ENCODE assay signal across 1 fruit fly cellular context in the genomic region with DNA sequence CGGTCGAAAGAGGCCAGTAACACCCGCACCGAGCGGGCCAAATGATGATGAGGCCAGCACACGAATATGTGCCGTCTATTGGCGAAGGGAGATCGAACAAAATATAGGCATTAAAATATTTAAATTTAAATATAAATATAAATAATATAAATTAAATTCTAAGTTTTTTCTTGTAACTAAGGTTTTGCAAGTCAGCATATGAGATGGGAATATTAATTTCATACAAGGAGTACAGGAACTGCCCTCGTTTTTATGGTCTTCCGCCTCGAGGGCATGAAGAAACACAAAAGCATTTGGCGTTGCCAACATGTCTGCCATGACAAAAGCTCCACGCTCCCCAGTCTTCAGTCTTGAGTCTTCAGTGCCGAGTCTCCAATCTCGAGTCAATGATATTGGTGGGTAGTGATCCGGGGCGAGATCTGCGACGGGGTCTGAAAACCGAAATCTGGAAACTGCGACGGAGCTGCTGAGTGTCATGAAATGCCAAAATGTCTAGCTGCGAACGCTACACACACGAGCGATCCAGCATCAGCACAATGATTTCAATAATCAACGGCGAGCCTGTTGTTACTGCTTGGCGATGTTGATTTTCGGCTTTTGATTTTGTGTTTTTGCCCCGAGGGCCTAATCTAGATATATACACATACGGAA.
A peak's percentile ranks its signal among the peaks of the same experiment; 100 is the strongest.
TF ChIP-seq lines count a peak whose summit lies in the region.

No protein-coding gene starts in this region.

TF ChIP-seq in whole organism, embryonic, 481 proteins besides CTCF, POLR2A, EP300 and RAD21 (continued from another document and continues in another):
- TF ChIP-seq Meics (GFP tag; optimal IDR thresholded peaks at IDR 0.05; lab: Kevin White, UChicago) = peak; percentile 28
- TF ChIP-seq ro (GFP tag; IDR thresholded peaks at IDR 0.05; lab: Robert Waterston, UW) = no peak
- no peak for TF ChIP-seq shn (GFP tag; optimal IDR thresholded peaks at IDR 0.05; lab: Kevin White, UChicago)
- TF ChIP-seq CG10209 (GFP tag; optimal IDR thresholded peaks at IDR 0.05; lab: Kevin White, UChicago) = peak; percentile 20
- peak; percentile 36 for TF ChIP-seq CoRest (tag; optimal IDR thresholded peaks at IDR 0.05; lab: Kevin White, UChicago)
- no peak for TF ChIP-seq CG17361 (GFP tag; IDR thresholded peaks at IDR 0.05; lab: Robert Waterston, UW)
- TF ChIP-seq CG11696 (GFP tag; IDR thresholded peaks at IDR 0.05; lab: Robert Waterston, UW) = no peak
- no peak for TF ChIP-seq BtbVII (GFP tag; optimal IDR thresholded peaks at IDR 0.05; lab: Kevin White, UChicago)
- no peak for TF ChIP-seq gt (GFP tag; IDR thresholded peaks at IDR 0.05; lab: Robert Waterston, UW)
- no peak for TF ChIP-seq CG4282 (GFP tag; optimal IDR thresholded peaks at IDR 0.05; lab: Kevin White, UChicago)
- no peak for TF ChIP-seq Atf3 (GFP tag; optimal IDR thresholded peaks at IDR 0.05; lab: Kevin White, UChicago)
- peak in 1 of 2 experiments; percentile 49 for TF ChIP-seq Hr51 (GFP tag; optimal IDR thresholded peaks at IDR 0.05; lab: Kevin White, UChicago)
- TF ChIP-seq CG11504 (tag; optimal IDR thresholded peaks at IDR 0.05; lab: Kevin White, UChicago) = peak; percentile 63
- no peak for TF ChIP-seq sens (GFP tag; lab: Kevin White, UChicago)
- peak; percentile 39; the same call in 1 of the 2 replicates for TF ChIP-seq sisA (GFP tag; IDR thresholded peaks at IDR 0.05; lab: Robert Waterston, UW)
- TF ChIP-seq E2f1 (GFP tag; IDR thresholded peaks at IDR 0.05; lab: Robert Waterston, UW) = peak; percentile 25; the same call in 1 of the 2 replicates
- TF ChIP-seq CG15514 (GFP tag; optimal IDR thresholded peaks at IDR 0.05; lab: Kevin White, UChicago) = peak; percentile 2
- peak; percentile 36; the same call in 1 of the 4 replicates for TF ChIP-seq Gug (GFP tag; IDR thresholded peaks at IDR 0.05; lab: Robert Waterston, UW)
- peak; percentile 68 for TF ChIP-seq Rfx (GFP tag; IDR thresholded peaks at IDR 0.05; lab: Robert Waterston, UW)
- no peak for TF ChIP-seq zfh1 (GFP tag; IDR thresholded peaks at IDR 0.05; lab: Robert Waterston, UW)
- TF ChIP-seq CG9932 (GFP tag; IDR thresholded peaks at IDR 0.05; lab: Robert Waterston, UW) = peak; percentile 69
- no peak for TF ChIP-seq Camta (GFP tag; optimal IDR thresholded peaks at IDR 0.05; lab: Kevin White, UChicago)
- TF ChIP-seq fd96Cb (tag; optimal IDR thresholded peaks at IDR 0.05; lab: Kevin White, UChicago) = peak; percentile 5
- TF ChIP-seq CG4820 (GFP tag; optimal IDR thresholded peaks at IDR 0.05; lab: Kevin White, UChicago) = no peak
- TF ChIP-seq tgo (GFP tag; IDR thresholded peaks at IDR 0.05; lab: Robert Waterston, UW) = peak; percentile 60
- TF ChIP-seq CG18476 (GFP tag; optimal IDR thresholded peaks at IDR 0.05; lab: Kevin White, UChicago) = no peak
- no peak for TF ChIP-seq chif (GFP tag; optimal IDR thresholded peaks at IDR 0.05; lab: Kevin White, UChicago)
- TF ChIP-seq slbo (GFP tag; IDR thresholded peaks at IDR 0.05; lab: Robert Waterston, UW) = peak; percentile 69
- TF ChIP-seq bcd (GFP tag; optimal IDR thresholded peaks at IDR 0.05; lab: Kevin White, UChicago) = peak; percentile 26
- TF ChIP-seq pho (GFP tag; optimal IDR thresholded peaks at IDR 0.05; lab: Kevin White, UChicago) = no peak
- no peak for TF ChIP-seq CG9876 (GFP tag; optimal IDR thresholded peaks at IDR 0.05; lab: Kevin White, UChicago)
- 0 out of 2 replicates have a peak, but pooled peaks have one; percentile 21 for TF ChIP-seq rib (GFP tag; IDR thresholded peaks at IDR 0.05; lab: Robert Waterston, UW)
- peak; percentile 19 for TF ChIP-seq CG2120 (GFP tag; optimal IDR thresholded peaks at IDR 0.05; lab: Kevin White, UChicago)
- no peak for TF ChIP-seq prd (optimal IDR thresholded peaks at IDR 0.05; lab: Kevin White, UChicago)
- peak; percentile 57; the same call in 2 of the 3 replicates for TF ChIP-seq prd (GFP tag; IDR thresholded peaks at IDR 0.05; lab: Robert Waterston, UW)
- TF ChIP-seq GATAe (GFP tag; conservative IDR thresholded peaks at IDR 0.05; lab: Robert Waterston, UW) = no peak
- peak; percentile 32; the same call in 1 of the 2 replicates for TF ChIP-seq E2f2 (GFP tag; IDR thresholded peaks at IDR 0.05; lab: Robert Waterston, UW)
- TF ChIP-seq CG5245 (GFP tag; optimal IDR thresholded peaks at IDR 0.05; lab: Kevin White, UChicago) = no peak
- TF ChIP-seq CG12769 (tag; optimal IDR thresholded peaks at IDR 0.05; lab: Kevin White, UChicago) = peak; percentile 62
- no peak for TF ChIP-seq caup (GFP tag; optimal IDR thresholded peaks at IDR 0.05; lab: Kevin White, UChicago; ENCODE audit: severe bottlenecking)
- TF ChIP-seq lab (GFP tag; optimal IDR thresholded peaks at IDR 0.05; lab: Kevin White, UChicago) = peak; percentile 60
- TF ChIP-seq Sox100B (GFP tag; optimal IDR thresholded peaks at IDR 0.05; lab: Kevin White, UChicago) = no peak
- TF ChIP-seq ttk (GFP tag; IDR thresholded peaks at IDR 0.05; lab: Robert Waterston, UW) = 0 out of 2 replicates have a peak, but pooled peaks have one; percentile 18
- TF ChIP-seq so (GFP tag; IDR thresholded peaks at IDR 0.05; lab: Robert Waterston, UW) = 0 out of 3 replicates have a peak, but pooled peaks have one; percentile 33
- TF ChIP-seq CG12299 (tag; optimal IDR thresholded peaks at IDR 0.05; lab: Kevin White, UChicago) = no peak
- 0 out of 3 replicates have a peak, but pooled peaks have one; percentile 12 for TF ChIP-seq ken (GFP tag; IDR thresholded peaks at IDR 0.05; lab: Robert Waterston, UW)
- TF ChIP-seq lmd (GFP tag; IDR thresholded peaks at IDR 0.05; lab: Robert Waterston, UW) = peak; percentile 56; the same call in 1 of the 2 replicates
- TF ChIP-seq run (tag; optimal IDR thresholded peaks at IDR 0.05; lab: Kevin White, UChicago) = no peak
- 0 out of 2 replicates have a peak, but pooled peaks have one; percentile 28 for TF ChIP-seq danr (GFP tag; IDR thresholded peaks at IDR 0.05; lab: Robert Waterston, UW)
- TF ChIP-seq CG9797 (GFP tag; optimal IDR thresholded peaks at IDR 0.05; lab: Kevin White, UChicago) = no peak
- peak; percentile 35 for TF ChIP-seq Fer3 (tag; optimal IDR thresholded peaks at IDR 0.05; lab: Kevin White, UChicago)
- TF ChIP-seq CG10654 (GFP tag; optimal IDR thresholded peaks at IDR 0.05; lab: Kevin White, UChicago) = no peak
- peak; percentile 65 for TF ChIP-seq Aef1 (GFP tag; IDR thresholded peaks at IDR 0.05; lab: Robert Waterston, UW)
- TF ChIP-seq al (GFP tag; IDR thresholded peaks at IDR 0.05; lab: Robert Waterston, UW) = peak; percentile 38; the same call in 1 of the 2 replicates
- no peak for TF ChIP-seq CG8924 (tag; optimal IDR thresholded peaks at IDR 0.05; lab: Kevin White, UChicago)
- peak; percentile 15 for TF ChIP-seq CG13424 (tag; optimal IDR thresholded peaks at IDR 0.05; lab: Kevin White, UChicago)
- TF ChIP-seq CG6689 (GFP tag; IDR thresholded peaks at IDR 0.05; lab: Robert Waterston, UW) = peak; percentile 45; the same call in 1 of the 2 replicates
- TF ChIP-seq Fer2 (tag; optimal IDR thresholded peaks at IDR 0.05; lab: Kevin White, UChicago) = no peak
- TF ChIP-seq Jarid2 (GFP tag; optimal IDR thresholded peaks at IDR 0.05; lab: Kevin White, UChicago) = no peak
- TF ChIP-seq CG10366 (GFP tag; IDR thresholded peaks at IDR 0.05; lab: Robert Waterston, UW) = peak; percentile 33; the same call in 1 of the 2 replicates
- TF ChIP-seq Dek (tag; optimal IDR thresholded peaks at IDR 0.05; lab: Kevin White, UChicago) = peak; percentile 13
- TF ChIP-seq CG12659 (GFP tag; optimal IDR thresholded peaks at IDR 0.05; lab: Kevin White, UChicago) = peak; percentile 11
- no peak for TF ChIP-seq CG5953 (GFP tag; IDR thresholded peaks at IDR 0.05; lab: Robert Waterston, UW)
- TF ChIP-seq CG6765 (GFP tag; optimal IDR thresholded peaks at IDR 0.05; lab: Kevin White, UChicago) = no peak
- TF ChIP-seq Blimp-1 (GFP tag; optimal IDR thresholded peaks at IDR 0.05; lab: Kevin White, UChicago) = no peak
- peak; percentile 62 for TF ChIP-seq CG14441 (GFP tag; IDR thresholded peaks at IDR 0.05; lab: Robert Waterston, UW)
- peak; percentile 58 for TF ChIP-seq CG15269 (tag; optimal IDR thresholded peaks at IDR 0.05; lab: Kevin White, UChicago)
- TF ChIP-seq fd3F (GFP tag; optimal IDR thresholded peaks at IDR 0.05; lab: Kevin White, UChicago) = peak; percentile 32
- TF ChIP-seq Sox102F (GFP tag; optimal IDR thresholded peaks at IDR 0.05; lab: Kevin White, UChicago) = peak; percentile 43
- no peak for TF ChIP-seq CG3407 (GFP tag; optimal IDR thresholded peaks at IDR 0.05; lab: Kevin White, UChicago)
- peak; percentile 61 for TF ChIP-seq CG2678 (tag; optimal IDR thresholded peaks at IDR 0.05; lab: Kevin White, UChicago)
- TF ChIP-seq da (GFP tag; optimal IDR thresholded peaks at IDR 0.05; lab: Kevin White, UChicago) = no peak
- TF ChIP-seq wdn (GFP tag; IDR thresholded peaks at IDR 0.05; lab: Robert Waterston, UW) = 0 out of 2 replicates have a peak, but pooled peaks have one; percentile 5
- TF ChIP-seq sens-2 (GFP tag; IDR thresholded peaks at IDR 0.05; lab: Robert Waterston, UW) = 0 out of 2 replicates have a peak, but pooled peaks have one; percentile 26
- TF ChIP-seq CG9817 (tag; optimal IDR thresholded peaks at IDR 0.05; lab: Kevin White, UChicago) = peak; percentile 31
- TF ChIP-seq CG11093 (GFP tag; IDR thresholded peaks at IDR 0.05; lab: Robert Waterston, UW) = 0 out of 3 replicates have a peak, but pooled peaks have one; percentile 30
- TF ChIP-seq seq (GFP tag; IDR thresholded peaks at IDR 0.05; lab: Robert Waterston, UW) = 0 out of 2 replicates have a peak, but pooled peaks have one; percentile 25
- no peak for TF ChIP-seq crc (GFP tag; optimal IDR thresholded peaks at IDR 0.05; lab: Kevin White, UChicago)
- TF ChIP-seq CG10979 (tag; optimal IDR thresholded peaks at IDR 0.05; lab: Kevin White, UChicago) = no peak
- TF ChIP-seq ind (GFP tag; optimal IDR thresholded peaks at IDR 0.05; lab: Kevin White, UChicago) = peak; percentile 11
- no peak for TF ChIP-seq pan (optimal IDR thresholded peaks at IDR 0.05; lab: Kevin White, UChicago)
- peak in 1 of 2 experiments; percentile 53 for TF ChIP-seq pan (GFP tag; optimal IDR thresholded peaks at IDR 0.05 in 1 of 2, IDR thresholded peaks at IDR 0.05 in 1 of 2)
- TF ChIP-seq CG2712 (tag; optimal IDR thresholded peaks at IDR 0.05; lab: Kevin White, UChicago) = peak; percentile 3
- peak; percentile 42; the same call in 1 of the 2 replicates for TF ChIP-seq CG9215 (GFP tag; IDR thresholded peaks at IDR 0.05; lab: Robert Waterston, UW)
- TF ChIP-seq Hmr (GFP tag; optimal IDR thresholded peaks at IDR 0.05; lab: Kevin White, UChicago) = peak; percentile 27
- TF ChIP-seq Taf1 (GFP tag; IDR thresholded peaks at IDR 0.05; lab: Robert Waterston, UW) = no peak
- TF ChIP-seq CG6254 (GFP tag; optimal IDR thresholded peaks at IDR 0.05; lab: Kevin White, UChicago) = no peak
- peak; percentile 36; the same call in 1 of the 2 replicates for TF ChIP-seq H2.0 (GFP tag; IDR thresholded peaks at IDR 0.05; lab: Robert Waterston, UW)
- peak; percentile 2 for TF ChIP-seq scrt (GFP tag; optimal IDR thresholded peaks at IDR 0.05; lab: Kevin White, UChicago)
- no peak for TF ChIP-seq CG6791 (GFP tag; IDR thresholded peaks at IDR 0.05; lab: Robert Waterston, UW; ENCODE audit: partially characterized antibody)
- TF ChIP-seq CG6175 (GFP tag; IDR thresholded peaks at IDR 0.05; lab: Robert Waterston, UW) = 0 out of 3 replicates have a peak, but pooled peaks have one; percentile 7
- TF ChIP-seq CG31365 (tag; optimal IDR thresholded peaks at IDR 0.05; lab: Kevin White, UChicago) = no peak
- TF ChIP-seq vvl (GFP tag; IDR thresholded peaks at IDR 0.05; lab: Robert Waterston, UW) = peak; percentile 14; the same call in 1 of the 2 replicates
- no peak for TF ChIP-seq hkb (optimal IDR thresholded peaks at IDR 0.05; lab: Kevin White, UChicago)
- TF ChIP-seq hkb (GFP tag; IDR thresholded peaks at IDR 0.05; lab: Robert Waterston, UW) = peak; percentile 39; the same call in 1 of the 2 replicates
- TF ChIP-seq chinmo (GFP tag; IDR thresholded peaks at IDR 0.05; lab: Robert Waterston, UW; ENCODE audit: partially characterized antibody) = 0 out of 4 replicates have a peak, but pooled peaks have one; percentile 31
- TF ChIP-seq CG11247 (GFP tag; IDR thresholded peaks at IDR 0.05; lab: Robert Waterston, UW) = peak; percentile 36; the same call in 1 of the 2 replicates
- TF ChIP-seq CG32772 (GFP tag; IDR thresholded peaks at IDR 0.05; lab: Robert Waterston, UW) = peak; percentile 62
- TF ChIP-seq CG15073 (GFP tag; optimal IDR thresholded peaks at IDR 0.05; lab: Kevin White, UChicago) = no peak
- no peak for TF ChIP-seq zen2 (GFP tag; IDR thresholded peaks at IDR 0.05; lab: Robert Waterston, UW; ENCODE audit: partially characterized antibody)
- TF ChIP-seq gem (tag; optimal IDR thresholded peaks at IDR 0.05; lab: Kevin White, UChicago) = peak; percentile 58
- no peak for TF ChIP-seq CG6813 (GFP tag; optimal IDR thresholded peaks at IDR 0.05; lab: Kevin White, UChicago)
- no peak for TF ChIP-seq h (optimal IDR thresholded peaks at IDR 0.05; lab: Kevin White, UChicago)
- no peak for TF ChIP-seq CG15696 (tag; optimal IDR thresholded peaks at IDR 0.05; lab: Kevin White, UChicago)
- no peak for TF ChIP-seq CG8290 (GFP tag; optimal IDR thresholded peaks at IDR 0.05; lab: Kevin White, UChicago)
- no peak for TF ChIP-seq CG8290 (tag; optimal IDR thresholded peaks at IDR 0.05; lab: Kevin White, UChicago)
- peak; percentile 2 for TF ChIP-seq dmrt99B (tag; optimal IDR thresholded peaks at IDR 0.05; lab: Kevin White, UChicago)
- 0 out of 2 replicates have a peak, but pooled peaks have one; percentile 11 for TF ChIP-seq Adf1 (GFP tag; IDR thresholded peaks at IDR 0.05; lab: Robert Waterston, UW)
- TF ChIP-seq CG17186 (GFP tag; optimal IDR thresholded peaks at IDR 0.05; lab: Kevin White, UChicago) = no peak
- TF ChIP-seq CG17359 (tag; optimal IDR thresholded peaks at IDR 0.05; lab: Kevin White, UChicago) = peak; percentile 31
- peak in 1 of 2 experiments; percentile 9 for TF ChIP-seq dpn (GFP tag; optimal IDR thresholded peaks at IDR 0.05; lab: Kevin White, UChicago)
- peak; percentile 64; the same call in 1 of the 2 replicates for TF ChIP-seq CG32532 (GFP tag; IDR thresholded peaks at IDR 0.05; lab: Robert Waterston, UW)
- TF ChIP-seq tx (GFP tag; optimal IDR thresholded peaks at IDR 0.05; lab: Kevin White, UChicago) = no peak
- no peak for TF ChIP-seq CG15011 (GFP tag; optimal IDR thresholded peaks at IDR 0.05; lab: Kevin White, UChicago)
- peak; percentile 79 for TF ChIP-seq Ada2b (GFP tag; IDR thresholded peaks at IDR 0.05; lab: Robert Waterston, UW)
- no peak for TF ChIP-seq CG4617 (GFP tag; optimal IDR thresholded peaks at IDR 0.05; lab: Kevin White, UChicago; ENCODE audit: borderline replicate concordance)
- TF ChIP-seq Dbx (GFP tag; IDR thresholded peaks at IDR 0.05; lab: Robert Waterston, UW) = peak; percentile 50; the same call in 1 of the 3 replicates
- peak; percentile 27 for TF ChIP-seq CG7556 (GFP tag; optimal IDR thresholded peaks at IDR 0.05; lab: Kevin White, UChicago)
- peak; percentile 45 for TF ChIP-seq Xrp1 (GFP tag; IDR thresholded peaks at IDR 0.05; lab: Robert Waterston, UW)
